Worm (Caenorhabditis elegans) whole organism, L4/young adult: ENCODE measurements around the gene sra-10.

ENCODE experiments used
- W03F9.2 ChIP-seq: fragments of 150-350 bp; optimal IDR thresholded peaks from 2 replicates; lab custom pipeline; 2014; ENCODE audit warnings: missing biosample characterization, missing genetic modification characterization
- dao-5 ChIP-seq: sonication (generic microtip); optimal IDR thresholded peaks from 2 replicates; lab custom pipeline; 2016; ENCODE audit warnings: missing genotype, missing genetic modification characterization, moderate library complexity, missing compliant biosample characterization
- him-1 ChIP-seq: sonication (generic microtip); optimal IDR thresholded peaks from 2 replicates; lab custom pipeline; 2016; ENCODE audit warnings: missing genotype, missing genetic modification reagents, missing genetic modification characterization, missing compliant biosample characterization

DNA sequence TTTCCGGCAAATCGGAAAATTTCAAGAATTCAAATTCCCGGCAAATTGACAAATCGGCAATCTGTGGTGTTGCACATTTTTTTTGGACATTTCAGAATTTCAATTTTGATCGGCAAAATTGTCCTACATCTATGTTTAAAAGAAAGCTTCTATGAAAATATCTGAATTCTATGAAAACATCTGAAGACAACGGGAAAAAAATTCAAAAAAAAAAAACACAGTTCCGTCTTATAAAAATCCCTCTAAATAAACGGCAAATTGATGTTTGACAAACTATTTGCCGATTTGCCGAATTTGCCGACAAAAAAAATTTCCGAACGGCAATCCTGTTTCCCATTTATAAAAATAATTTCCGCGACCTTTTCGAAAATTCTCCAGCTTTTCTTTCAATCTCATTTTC lies 19.5 kb upstream of the sra-10 start, which contains the start of gene F44F4.15:
- TF ChIP-seq W03F9.2 (tag; lab: Kevin White, UChicago) = no peak
- no peak for TF ChIP-seq dao-5 (tag; lab: Kevin White, UChicago)
- TF ChIP-seq him-1 (tag; lab: Kevin White, UChicago) = no peak
